Worm (Caenorhabditis elegans) whole organism, midembryonic: ENCODE results near the gene shpk-1.

Experiments
- flt-1 ChIP-seq: fragments of 200-800 bp; sonication (Bioruptor generic); IDR thresholded peaks from 2 replicates; pipeline ENCODE4 v1.3.6; 2022; ENCODE audit warnings: missing genetic modification characterization, missing compliant biosample characterization
- med-1 ChIP-seq: sonication (generic microtip); optimal IDR thresholded peaks from 2 replicates; lab custom pipeline; 2017; ENCODE audit warnings: missing genetic modification characterization, mild to moderate bottlenecking, missing compliant biosample characterization, antibody characterized with exemption, missing genetic modification reagents; ENCODE audit not compliant: insufficient read depth
- ref-1 ChIP-seq: fragments of 200-800 bp; sonication (Bioruptor generic); conservative IDR thresholded peaks from 2 replicates; pipeline ENCODE4 v1.3.6; 2022; ENCODE audit warnings: missing genetic modification reagents, missing genetic modification characterization, missing compliant biosample characterization
- ztf-23 ChIP-seq: fragments of 200-800 bp; sonication (Bioruptor generic); IDR thresholded peaks from 2 replicates; pipeline ENCODE4 v1.3.6; 2022; ENCODE audit warnings: missing genetic modification reagents, missing genetic modification characterization, missing compliant biosample characterization
- ztf-29 ChIP-seq: fragments of 200-800 bp; sonication (Bioruptor generic); IDR thresholded peaks from 2 replicates; pipeline ENCODE4 v1.3.6; 2022; ENCODE audit warnings: missing genetic modification reagents, missing genetic modification characterization, missing compliant biosample characterization

- TF ChIP-seq ref-1 (GFP tag; lab: Robert Waterston, UW) (no peak), ztf-29 (no peak), ztf-23 (GFP tag; lab: Robert Waterston, UW) (no peak), flt-1 (no peak), med-1 (GFP tag; lab: Kevin White, UChicago) (no peak)
Observed at ce11 chrIII:13656680-13657079, 48.9 kb downstream of the shpk-1 start.
